Worm (Caenorhabditis elegans) whole organism, L1 larva: ENCODE measurements around the gene T09A5.15.

ENCODE experiments used
- C16A3.4 ChIP-seq: fragments of 150-350 bp; optimal IDR thresholded peaks from 2 replicates; lab custom pipeline; 2014; ENCODE audit warnings: missing biosample characterization, missing genetic modification characterization
- C34B4.2 ChIP-seq: sonication (generic microtip); optimal IDR thresholded peaks from 2 replicates; lab custom pipeline; 2017; ENCODE audit warnings: mild to moderate bottlenecking, missing genetic modification characterization, missing compliant biosample characterization
- aha-1 ChIP-seq: fragments of 150-350 bp; optimal IDR thresholded peaks from 2 replicates; lab custom pipeline; 2014; ENCODE audit warnings: missing biosample characterization, missing genetic modification characterization
- ama-1 ChIP-seq: fragments of 150-350 bp; optimal IDR thresholded peaks from 2 replicates; lab custom pipeline; 2014
- blmp-1 ChIP-seq: fragments of 150-350 bp; optimal IDR thresholded peaks from 2 replicates; lab custom pipeline; 2014; ENCODE audit warnings: missing biosample characterization, missing genetic modification characterization
- ceh-63 ChIP-seq: fragments of 200-800 bp; sonication (Bioruptor generic); optimal IDR thresholded peaks from 2 replicates; lab custom pipeline; 2018; ENCODE audit warnings: mild to moderate bottlenecking, missing genetic modification characterization, missing compliant biosample characterization
- ceh-8 ChIP-seq: fragments of 200-800 bp; sonication (Bioruptor generic); optimal IDR thresholded peaks from 2 replicates; lab custom pipeline; 2018; ENCODE audit warnings: mild to moderate bottlenecking, missing genetic modification characterization, moderate library complexity, missing compliant biosample characterization
- ceh-82 ChIP-seq, 3 experiments: fragments of 150-350 bp in 1 of 3; sonication (generic microtip) in 2 of 3; optimal IDR thresholded peaks; 2 replicates each; lab custom pipeline; 2014 to 2017; ENCODE audit warnings: missing biosample characterization in 3 of 3, missing genetic modification characterization in 3 of 3
- ceh-90 ChIP-seq: sonication (generic microtip); optimal IDR thresholded peaks from 2 replicates; lab custom pipeline; 2016; ENCODE audit warnings: missing genetic modification characterization, missing compliant biosample characterization
- ces-1 ChIP-seq: fragments of 150-350 bp; optimal IDR thresholded peaks from 2 replicates; lab custom pipeline; 2014; ENCODE audit warnings: missing biosample characterization, missing genetic modification reagents, missing genetic modification characterization
- dpl-1 ChIP-seq, 3 experiments: fragments of 150-350 bp in 2 of 3; sonication (generic microtip) in 1 of 3; optimal IDR thresholded peaks; 2 replicates each; lab custom pipeline; 2014 to 2017; ENCODE audit warnings: missing biosample characterization in 3 of 3, missing genetic modification characterization in 3 of 3, missing genetic modification reagents in 3 of 3
- efl-1 ChIP-seq, 4 experiments: fragments of 150-350 bp; optimal IDR thresholded peaks in 3 of 4; peaks in 1 of 4; 1 replicate in 1 of 4; 2 replicates in 3 of 4; lab custom pipeline; 2014; ENCODE audit warnings: missing biosample characterization in 2 of 4, missing genetic modification characterization in 2 of 4, missing genetic modification reagents in 2 of 4
- efl-3 ChIP-seq: fragments of 200-800 bp; sonication (Bioruptor generic); optimal IDR thresholded peaks from 2 replicates; lab custom pipeline; 2018; ENCODE audit warnings: mild to moderate bottlenecking, missing genetic modification characterization, missing compliant biosample characterization
- elt-3 ChIP-seq, 6 experiments: fragments of 150-350 bp in 1 of 6; sonication (generic microtip); optimal IDR thresholded peaks; 2 replicates each; lab custom pipeline; 2017 to 2018; ENCODE audit warnings: missing biosample characterization in 6 of 6, missing genetic modification characterization in 6 of 6, inconsistent platforms in 1 of 6
- fkh-4 ChIP-seq: sonication (generic microtip); optimal IDR thresholded peaks from 2 replicates; lab custom pipeline; 2016; ENCODE audit warnings: missing compliant biosample characterization, missing genetic modification characterization, borderline replicate concordance
- fkh-8 ChIP-seq: sonication (generic microtip); optimal IDR thresholded peaks from 2 replicates; lab custom pipeline; 2016; ENCODE audit warnings: mild to moderate bottlenecking, missing genetic modification characterization, missing compliant biosample characterization
- fos-1 ChIP-seq: fragments of 150-350 bp; optimal IDR thresholded peaks from 2 replicates; lab custom pipeline; 2014; ENCODE audit warnings: missing biosample characterization, missing genetic modification characterization
- grh-1 ChIP-seq: fragments of 200-800 bp; sonication (Bioruptor generic); IDR thresholded peaks from 2 replicates; pipeline ENCODE4 v1.3.6; 2022; ENCODE audit warnings: missing genetic modification reagents, missing genetic modification characterization, missing compliant biosample characterization
- hlh-4 ChIP-seq: sonication (generic microtip); optimal IDR thresholded peaks from 2 replicates; lab custom pipeline; 2016; ENCODE audit warnings: mild to moderate bottlenecking, missing genetic modification characterization, missing compliant biosample characterization
- irx-1 ChIP-seq: sonication (generic microtip); optimal IDR thresholded peaks from 2 replicates; lab custom pipeline; 2016; ENCODE audit warnings: missing genetic modification characterization, missing compliant biosample characterization
- lin-14 ChIP-seq: fragments of 200-800 bp; sonication (Bioruptor generic); optimal IDR thresholded peaks from 2 replicates; lab custom pipeline; 2018; ENCODE audit warnings: mild to moderate bottlenecking, missing genetic modification characterization, moderate library complexity, missing compliant biosample characterization
- lin-15B ChIP-seq: fragments of 150-350 bp; sonication (generic microtip); optimal IDR thresholded peaks from 3 replicates; lab custom pipeline; 2014; ENCODE audit warnings: missing biosample characterization, missing genetic modification characterization
- lin-35 ChIP-seq, 2 experiments: fragments of 150-350 bp; optimal IDR thresholded peaks; 2 replicates each; lab custom pipeline; 2014; ENCODE audit warnings: missing biosample characterization in 2 of 2, missing genetic modification characterization in 2 of 2, missing genetic modification reagents in 2 of 2
- lin-39 ChIP-seq: fragments of 150-350 bp; optimal IDR thresholded peaks from 2 replicates; lab custom pipeline; 2014; ENCODE audit warnings: missing biosample characterization, missing genetic modification reagents, missing genetic modification characterization
- lsy-2 ChIP-seq, 2 experiments: fragments of 150-350 bp; optimal IDR thresholded peaks; 2 replicates each; lab custom pipeline; 2014; ENCODE audit warnings: missing biosample characterization in 2 of 2, missing genetic modification characterization in 2 of 2
- mab-9 ChIP-seq: fragments of 200-800 bp; sonication (Bioruptor generic); IDR thresholded peaks from 2 replicates; pipeline ENCODE4 v1.3.6; 2022; ENCODE audit warnings: missing genetic modification reagents, missing genetic modification characterization, missing compliant biosample characterization
- mdl-1 ChIP-seq, 2 experiments: fragments of 150-350 bp; optimal IDR thresholded peaks; 2 replicates each; lab custom pipeline; 2014 to 2017; ENCODE audit warnings: missing biosample characterization in 2 of 2, missing genetic modification characterization in 2 of 2, inconsistent platforms in 1 of 2
- mef-2 ChIP-seq: fragments of 150-350 bp; optimal IDR thresholded peaks from 2 replicates; lab custom pipeline; 2014; ENCODE audit warnings: missing biosample characterization, missing genetic modification characterization
- mep-1 ChIP-seq: fragments of 150-350 bp; optimal IDR thresholded peaks from 2 replicates; lab custom pipeline; 2014; ENCODE audit warnings: missing biosample characterization, missing genetic modification characterization
- nhr-12 ChIP-seq: sonication (generic microtip); optimal IDR thresholded peaks from 2 replicates; lab custom pipeline; 2017; ENCODE audit warnings: missing biosample characterization, missing genetic modification characterization
- nhr-20 ChIP-seq: sonication (generic microtip); optimal IDR thresholded peaks from 2 replicates; lab custom pipeline; 2016; ENCODE audit warnings: mild to moderate bottlenecking, missing genetic modification characterization, missing compliant biosample characterization
- nhr-237 ChIP-seq: fragments of 150-350 bp; optimal IDR thresholded peaks from 2 replicates; lab custom pipeline; 2014; ENCODE audit warnings: missing biosample characterization, missing genetic modification characterization
- nhr-28 ChIP-seq: fragments of 150-350 bp; optimal IDR thresholded peaks from 2 replicates; lab custom pipeline; 2014; ENCODE audit warnings: missing biosample characterization, missing genetic modification characterization
- nhr-71 ChIP-seq: sonication (generic microtip); optimal IDR thresholded peaks from 2 replicates; lab custom pipeline; 2016; ENCODE audit warnings: mild to moderate bottlenecking, missing genetic modification characterization, moderate library complexity, missing compliant biosample characterization
- nhr-77 ChIP-seq: fragments of 150-350 bp; optimal IDR thresholded peaks from 2 replicates; lab custom pipeline; 2014; ENCODE audit warnings: missing biosample characterization, missing genetic modification characterization
- nhr-84 ChIP-seq: sonication (generic microtip); optimal IDR thresholded peaks from 2 replicates; lab custom pipeline; 2017; ENCODE audit warnings: missing biosample characterization, missing genetic modification characterization
- nhr-90 ChIP-seq: sonication (generic microtip); optimal IDR thresholded peaks from 2 replicates; lab custom pipeline; 2016; ENCODE audit warnings: mild to moderate bottlenecking, missing genetic modification characterization, missing compliant biosample characterization; ENCODE audit not compliant: poor library complexity
- pag-3 ChIP-seq: sonication (generic microtip); optimal IDR thresholded peaks from 2 replicates; lab custom pipeline; 2017; ENCODE audit warnings: missing genetic modification characterization, mild to moderate bottlenecking, missing compliant biosample characterization, antibody characterized with exemption, borderline replicate concordance; ENCODE audit not compliant: insufficient read depth
- pax-3 ChIP-seq: fragments of 200-800 bp; sonication (Bioruptor generic); optimal IDR thresholded peaks from 2 replicates; lab custom pipeline; 2018; ENCODE audit warnings: mild to moderate bottlenecking, missing genetic modification characterization, moderate library complexity, missing compliant biosample characterization
- rnt-1 ChIP-seq: sonication (generic microtip); optimal IDR thresholded peaks from 2 replicates; lab custom pipeline; 2016; ENCODE audit warnings: mild to moderate bottlenecking, missing genetic modification characterization, moderate library complexity, missing compliant biosample characterization
- snpc-4 ChIP-seq: fragments of 150-350 bp; optimal IDR thresholded peaks from 2 replicates; lab custom pipeline; 2014; ENCODE audit warnings: missing biosample characterization, missing genetic modification characterization
- snu-23 ChIP-seq: sonication (generic microtip); optimal IDR thresholded peaks from 2 replicates; lab custom pipeline; 2016; ENCODE audit warnings: missing genetic modification characterization, missing compliant biosample characterization
- sup-37 ChIP-seq: fragments of 200-800 bp; sonication (Bioruptor generic); optimal IDR thresholded peaks from 2 replicates; lab custom pipeline; 2018; ENCODE audit warnings: mild to moderate bottlenecking, missing genetic modification characterization, missing compliant biosample characterization
- swsn-7 ChIP-seq: sonication (generic microtip); optimal IDR thresholded peaks from 2 replicates; lab custom pipeline; 2016; ENCODE audit warnings: missing genetic modification characterization, missing compliant biosample characterization
- unc-130 ChIP-seq: fragments of 150-350 bp; optimal IDR thresholded peaks from 2 replicates; lab custom pipeline; 2017; ENCODE audit warnings: missing biosample characterization, missing genetic modification characterization, inconsistent platforms
- unc-62 ChIP-seq: fragments of 150-350 bp; optimal IDR thresholded peaks from 2 replicates; lab custom pipeline; 2014; ENCODE audit warnings: missing biosample characterization, missing genetic modification reagents, missing genetic modification characterization
- unc-98 ChIP-seq: fragments of 200-800 bp; sonication (Bioruptor generic); IDR thresholded peaks from 2 replicates; pipeline ENCODE4 v1.3.6; 2022; ENCODE audit warnings: missing genetic modification characterization, missing compliant biosample characterization
- zag-1 ChIP-seq: fragments of 150-350 bp; optimal IDR thresholded peaks from 2 replicates; lab custom pipeline; 2014; ENCODE audit warnings: missing biosample characterization, missing genetic modification characterization
- zip-4 ChIP-seq: fragments of 200-800 bp; sonication (Bioruptor generic); optimal IDR thresholded peaks from 2 replicates; lab custom pipeline; 2018; ENCODE audit warnings: mild to moderate bottlenecking, missing genetic modification characterization, moderate library complexity, missing compliant biosample characterization
- ztf-4 ChIP-seq: fragments of 150-350 bp; optimal IDR thresholded peaks from 2 replicates; lab custom pipeline; 2014; ENCODE audit warnings: missing biosample characterization, missing genetic modification characterization

T09A5.15 gene

DNA sequence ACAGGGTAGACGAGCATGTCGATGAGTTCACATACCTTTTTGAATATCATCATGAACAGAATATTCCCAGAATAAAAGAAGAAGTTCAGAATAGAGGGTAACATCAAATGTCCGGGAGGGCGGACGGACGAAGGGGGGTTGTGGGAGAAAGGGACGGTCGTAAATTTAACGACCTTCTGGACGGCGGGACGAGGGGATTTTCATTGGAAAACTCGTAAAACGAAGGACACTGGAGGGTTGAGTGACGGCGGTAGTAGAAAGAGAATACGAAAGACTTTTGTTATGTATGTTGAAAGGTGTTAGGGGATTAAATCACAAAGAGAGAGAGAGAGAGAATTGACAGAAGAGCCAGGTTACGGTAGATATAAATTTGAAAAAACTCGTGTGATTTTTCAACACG is 7.2 kb upstream of the T09A5.15 start:
- TF ChIP-seq lin-15B (tag; lab: Kevin White, UChicago) (no peak), C34B4.2 (tag; lab: Kevin White, UChicago) (no peak), hlh-4 (no peak), snpc-4 (no peak), rnt-1 (tag; lab: Kevin White, UChicago) (peak; percentile 28), blmp-1 (tag; lab: Kevin White, UChicago) (peak; percentile 78), unc-62 (GFP tag; lab: Kevin White, UChicago) (no peak), zip-4 (GFP tag; lab: Kevin White, UChicago) (no peak), swsn-7 (tag; lab: Kevin White, UChicago) (no peak), ceh-82 (tag; optimal IDR thresholded peaks at IDR 0.05; lab: Kevin White, UChicago) (no peak), nhr-20 (no peak), unc-98 (GFP tag; lab: Robert Waterston, UW) (no peak), ztf-4 (no peak), snu-23 (GFP tag; lab: Kevin White, UChicago) (no peak), nhr-28 (no peak), irx-1 (no peak), sup-37 (no peak), grh-1 (no peak), nhr-90 (tag; lab: Kevin White, UChicago) (no peak), elt-3 (tag; optimal IDR thresholded peaks at IDR 0.05; lab: Kevin White, UChicago) (no peak), ces-1 (GFP tag; lab: Kevin White, UChicago) (no peak), efl-3 (no peak), mef-2 (tag; lab: Kevin White, UChicago) (no peak), lin-39 (no peak), ceh-90 (tag; lab: Kevin White, UChicago) (no peak), nhr-12 (tag; lab: Kevin White, UChicago) (no peak), lin-35 (GFP tag; optimal IDR thresholded peaks at IDR 0.05; lab: Kevin White, UChicago) (no peak), dpl-1 (GFP tag; optimal IDR thresholded peaks at IDR 0.05; lab: Kevin White, UChicago) (no peak), efl-1 (optimal IDR thresholded peaks at IDR 0.05; lab: Kevin White, UChicago) (no peak), efl-1 (GFP tag; optimal IDR thresholded peaks at IDR 0.05 in 1 of 2; lab: Kevin White, UChicago) (peak in 1 of 2 experiments; percentile 42), pax-3 (tag; lab: Kevin White, UChicago) (no peak), ceh-63 (GFP tag; lab: Kevin White, UChicago) (no peak), lsy-2 (tag; optimal IDR thresholded peaks at IDR 0.05; lab: Kevin White, UChicago) (peak in 1 of 2 experiments; percentile 24), aha-1 (no peak), zag-1 (tag; lab: Kevin White, UChicago) (no peak), C16A3.4 (no peak), ama-1 (lab: Kevin White, UChicago) (no peak), unc-130 (tag; lab: Kevin White, UChicago) (no peak), mab-9 (no peak), lin-14 (GFP tag; lab: Kevin White, UChicago) (peak; percentile 59), nhr-237 (tag; lab: Kevin White, UChicago) (no peak)

ce11 chrII:7851480-7851879 is 6.3 kb upstream of the T09A5.15 start:
- no peak for TF ChIP-seq nhr-71 (tag; lab: Kevin White, UChicago)
- no peak for TF ChIP-seq fkh-4
- TF ChIP-seq pag-3 (tag; lab: Kevin White, UChicago), result no peak
- no peak for TF ChIP-seq fkh-8 (tag; lab: Kevin White, UChicago)
- TF ChIP-seq fos-1 (tag; lab: Kevin White, UChicago), result no peak
- TF ChIP-seq aha-1, result no peak
- no peak for TF ChIP-seq unc-62 (GFP tag; lab: Kevin White, UChicago)
- no peak for TF ChIP-seq nhr-84 (tag; lab: Kevin White, UChicago)
- peak in 1 of 2 experiments; percentile 23 for TF ChIP-seq lin-35 (GFP tag; optimal IDR thresholded peaks at IDR 0.05; lab: Kevin White, UChicago)
- no peak for TF ChIP-seq nhr-77 (tag; lab: Kevin White, UChicago)
- no peak for TF ChIP-seq mdl-1 (tag; optimal IDR thresholded peaks at IDR 0.05; lab: Kevin White, UChicago)
- no peak for TF ChIP-seq lsy-2 (tag; optimal IDR thresholded peaks at IDR 0.05; lab: Kevin White, UChicago)
- peak; percentile 16 for TF ChIP-seq mep-1 (tag; lab: Kevin White, UChicago)
- TF ChIP-seq efl-1 (optimal IDR thresholded peaks at IDR 0.05; lab: Kevin White, UChicago), result no peak
- TF ChIP-seq efl-1 (GFP tag; optimal IDR thresholded peaks at IDR 0.05 in 1 of 2; lab: Kevin White, UChicago), result peak in 1 of 2 experiments; percentile 77
- TF ChIP-seq ceh-82 (tag; optimal IDR thresholded peaks at IDR 0.05; lab: Kevin White, UChicago), result no peak
- TF ChIP-seq lin-14 (GFP tag; lab: Kevin White, UChicago), result peak; percentile 10
- TF ChIP-seq ceh-8, result no peak
